Worm (Caenorhabditis elegans): ENCODE results near the gene Y42G9A.1.

Gene Y42G9A.1

ce11 chrIII:6137431-6137830, 12.3 kb upstream of the Y42G9A.1 start (continued):
- TF ChIP-seq saeg-2 (GFP tag; IDR thresholded peaks at IDR 0.05) (0 out of 2 replicates have a peak, but pooled peaks have one; percentile 6), F10B5.3 (tag; optimal IDR thresholded peaks at IDR 0.05) (no peak), Y105C5A.15 (GFP tag; IDR thresholded peaks at IDR 0.05) (no peak), nhr-77 (tag; optimal IDR thresholded peaks at IDR 0.05) (no peak), Y48G9A.11 (GFP tag; IDR thresholded peaks at IDR 0.05) (no peak), ctbp-1 (GFP tag; IDR thresholded peaks at IDR 0.05) (peak; percentile 91), F37D6.2 (tag; optimal IDR thresholded peaks at IDR 0.05) (peak; percentile 73), skn-1 (tag; optimal IDR thresholded peaks at IDR 0.05) (no peak), mdl-1 (tag; optimal IDR thresholded peaks at IDR 0.05) (peak; percentile 29 to 58), hmg-1.1 (GFP tag; IDR thresholded peaks at IDR 0.05) (peak; percentile 64)

- TF ChIP-seq mep-1 (tag; optimal IDR thresholded peaks at IDR 0.05), result no peak
- TF ChIP-seq nhr-25 (tag; optimal IDR thresholded peaks at IDR 0.05; ENCODE audit: borderline replicate concordance, insufficient read depth), result no peak
- TF ChIP-seq skn-1 (tag; optimal IDR thresholded peaks at IDR 0.05), result no peak
- TF ChIP-seq egl-43 (GFP tag; IDR thresholded peaks at IDR 0.05), result peak; percentile 69; the same call in 1 of the 2 replicates
- TF ChIP-seq Y105C5A.15 (GFP tag; IDR thresholded peaks at IDR 0.05), result no peak
- TF ChIP-seq nhr-11 (tag; optimal IDR thresholded peaks at IDR 0.05), result peak; percentile 32
- TF ChIP-seq rbr-2 (tag; optimal IDR thresholded peaks at IDR 0.05), result peak; percentile 4
- TF ChIP-seq egl-27 (tag; optimal IDR thresholded peaks at IDR 0.05), result no peak
- no peak for TF ChIP-seq hmg-1.1 (GFP tag; IDR thresholded peaks at IDR 0.05)
- peak; percentile 58 for TF ChIP-seq mxl-3 (GFP tag; optimal IDR thresholded peaks at IDR 0.05)
- TF ChIP-seq ceh-32 (tag; optimal IDR thresholded peaks at IDR 0.05; ENCODE audit: poor library complexity), result no peak
- no peak for TF ChIP-seq R02D3.7 (tag; optimal IDR thresholded peaks at IDR 0.05)
- TF ChIP-seq jun-1 (tag; optimal IDR thresholded peaks at IDR 0.05), result no peak
- peak; percentile 69 for TF ChIP-seq ctbp-1 (GFP tag; IDR thresholded peaks at IDR 0.05)
- TF ChIP-seq lin-13 (GFP tag; optimal IDR thresholded peaks at IDR 0.05), result no peak
- no peak for TF ChIP-seq mes-2 (tag; optimal IDR thresholded peaks at IDR 0.05; ENCODE audit: poor library complexity, severe bottlenecking)
- peak in 1 of 2 experiments; percentile 29 for TF ChIP-seq hif-1 (tag; optimal IDR thresholded peaks at IDR 0.05)
- TF ChIP-seq T20F7.1 (GFP tag; optimal IDR thresholded peaks at IDR 0.05), result no peak
- TF ChIP-seq hlh-30 (tag; optimal IDR thresholded peaks at IDR 0.05; ENCODE audit: insufficient read depth), result no peak
- no peak for TF ChIP-seq F37D6.2 (tag; optimal IDR thresholded peaks at IDR 0.05)
- no peak for TF ChIP-seq nhr-111 (GFP tag; optimal IDR thresholded peaks at IDR 0.05)
- TF ChIP-seq fos-1 (tag; optimal IDR thresholded peaks at IDR 0.05), result no peak
- peak; percentile 86 for TF ChIP-seq set-16 (GFP tag; IDR thresholded peaks at IDR 0.05)
- 0 out of 2 replicates have a peak, but pooled peaks have one; percentile 11 for TF ChIP-seq lin-38 (GFP tag; IDR thresholded peaks at IDR 0.05)
- peak; percentile 72 for TF ChIP-seq hlh-11 (tag; optimal IDR thresholded peaks at IDR 0.05)
These were observed 11.3 kb upstream of the Y42G9A.1 start for ce11 chrIII:6138457-6138856.

- TF ChIP-seq lsy-2 (tag; optimal IDR thresholded peaks at IDR 0.05), result no peak
- no peak for TF ChIP-seq zfp-3 (GFP tag; conservative IDR thresholded peaks at IDR 0.05)
- no peak for TF ChIP-seq fkh-10 (GFP tag; optimal IDR thresholded peaks at IDR 0.05)
- TF ChIP-seq mdl-1 (tag; optimal IDR thresholded peaks at IDR 0.05), result peak in 1 of 2 experiments; percentile 21
- no peak for TF ChIP-seq nhr-28 (tag; optimal IDR thresholded peaks at IDR 0.05)
These were observed 10.4 kb upstream of the Y42G9A.1 start for ce11 chrIII:6139328-6139727.

ce11 chrIII:6139932-6140612, 9.7 kb upstream of the Y42G9A.1 start:
- peak; percentile 46 for TF ChIP-seq hlh-30 (tag; optimal IDR thresholded peaks at IDR 0.05; ENCODE audit: insufficient read depth)
- TF ChIP-seq tra-1 (GFP tag; IDR thresholded peaks at IDR 0.05), result 0 out of 2 replicates have a peak, but pooled peaks have one; percentile 13
- TF ChIP-seq R02D3.7 (tag; optimal IDR thresholded peaks at IDR 0.05), result no peak
- TF ChIP-seq dpl-1 (GFP tag; optimal IDR thresholded peaks at IDR 0.05), result no peak
- peak; percentile 8 for TF ChIP-seq hlh-11 (tag; optimal IDR thresholded peaks at IDR 0.05)
- no peak for TF ChIP-seq mxl-3 (GFP tag; optimal IDR thresholded peaks at IDR 0.05)
- peak; percentile 8 for TF ChIP-seq ces-1 (GFP tag; optimal IDR thresholded peaks at IDR 0.05)
- TF ChIP-seq egl-43 (GFP tag; IDR thresholded peaks at IDR 0.05), result 0 out of 2 replicates have a peak, but pooled peaks have one; percentile 45
- TF ChIP-seq lin-39 (tag; optimal IDR thresholded peaks at IDR 0.05), result no peak
- TF ChIP-seq dmd-9 (GFP tag; IDR thresholded peaks at IDR 0.05), result no peak
- TF ChIP-seq unc-62 (GFP tag; optimal IDR thresholded peaks at IDR 0.05 in 1 of 2), result peak in 1 of 2 experiments; percentile 61
- TF ChIP-seq unc-62 (tag; optimal IDR thresholded peaks at IDR 0.05), result no peak
- TF ChIP-seq hmg-1.1 (GFP tag; IDR thresholded peaks at IDR 0.05), result peak; percentile 60; the same call in 1 of the 2 replicates
- TF ChIP-seq mep-1 (tag; optimal IDR thresholded peaks at IDR 0.05), result peak; percentile 7
- TF ChIP-seq lsy-2 (tag; optimal IDR thresholded peaks at IDR 0.05), result peak in 1 of 2 experiments; percentile 11
- TF ChIP-seq ceh-82 (tag; optimal IDR thresholded peaks at IDR 0.05), result no peak
- peak; percentile 16 for TF ChIP-seq fkh-10 (GFP tag; optimal IDR thresholded peaks at IDR 0.05)
- TF ChIP-seq attf-4 (tag; optimal IDR thresholded peaks at IDR 0.05), result no peak
- TF ChIP-seq aha-1 (tag), result peak; percentile 66

All from whole organism, L4 larva.